Worm (Caenorhabditis elegans) whole organism, young adult: ENCODE data around the gene Y73B6BL.12.
A peak's percentile ranks its signal among the peaks of the same experiment; 100 is the strongest.

Experiments used
- B0261.1 ChIP-seq: sonication (generic microtip); optimal IDR thresholded peaks from 2 replicates; lab custom pipeline; 2016; ENCODE audit warnings: mild to moderate bottlenecking, missing genetic modification characterization, moderate library complexity, missing compliant biosample characterization
- C06A6.2 ChIP-seq: fragments of 200-800 bp; sonication (Bioruptor generic); conservative IDR thresholded peaks from 2 replicates; pipeline ENCODE4 v1.3.6; 2022; ENCODE audit warnings: missing genetic modification characterization, missing compliant biosample characterization
- D2030.7 ChIP-seq: fragments of 200-800 bp; sonication (Bioruptor generic); IDR thresholded peaks from 2 replicates; pipeline ENCODE4 v1.3.6; 2022; ENCODE audit warnings: missing genetic modification reagents, missing genetic modification characterization, missing compliant biosample characterization
- F10E7.11 ChIP-seq: sonication (generic microtip); optimal IDR thresholded peaks from 2 replicates; lab custom pipeline; 2017; ENCODE audit warnings: mild to moderate bottlenecking, missing genetic modification characterization, moderate library complexity, missing compliant biosample characterization
- F23B12.7 ChIP-seq: sonication (generic microtip); optimal IDR thresholded peaks from 2 replicates; lab custom pipeline; 2017; ENCODE audit warnings: missing genetic modification characterization, mild to moderate bottlenecking, missing compliant biosample characterization, antibody characterized with exemption, moderate library complexity; ENCODE audit not compliant: insufficient read depth
- F55B11.4 ChIP-seq: sonication (generic microtip); optimal IDR thresholded peaks from 2 replicates; lab custom pipeline; 2016; ENCODE audit warnings: missing compliant biosample characterization, missing genetic modification characterization, borderline replicate concordance; ENCODE audit not compliant: insufficient read depth
- F57A8.1 ChIP-seq: fragments of 200-800 bp; sonication (Bioruptor generic); optimal IDR thresholded peaks from 2 replicates; lab custom pipeline; 2018; ENCODE audit warnings: mild to moderate bottlenecking, missing genetic modification characterization, moderate library complexity, missing compliant biosample characterization
- F57C9.4 ChIP-seq: sonication (generic microtip); optimal IDR thresholded peaks from 2 replicates; lab custom pipeline; 2017; ENCODE audit warnings: mild to moderate bottlenecking, missing genetic modification characterization, missing compliant biosample characterization
- K11D2.4 ChIP-seq: fragments of 200-800 bp; sonication (Bioruptor generic); IDR thresholded peaks from 2 replicates; pipeline ENCODE4 v1.3.6; 2022; ENCODE audit warnings: missing genetic modification reagents, missing genetic modification characterization, missing compliant biosample characterization
- Y53F4B.3 ChIP-seq: fragments of 200-800 bp; sonication (Bioruptor generic); IDR thresholded peaks from 2 replicates; pipeline ENCODE4 v1.3.6; 2022; ENCODE audit warnings: missing genetic modification reagents, missing genetic modification characterization, missing compliant biosample characterization
- Y79H2A.3 ChIP-seq: fragments of 200-800 bp; sonication (Bioruptor generic); conservative IDR thresholded peaks from 2 replicates; pipeline ENCODE4 v1.3.6; 2022; ENCODE audit warnings: missing genetic modification reagents, missing genetic modification characterization, missing compliant biosample characterization
- ama-1 ChIP-seq, 3 experiments: fragments of 150-350 bp in 1 of 3; sonication (generic microtip) in 2 of 3; optimal IDR thresholded peaks; 2 replicates each; lab custom pipeline; 2014 to 2018; ENCODE audit warnings: missing biosample characterization in 2 of 3, missing genetic modification characterization in 2 of 3, missing genetic modification reagents in 2 of 3
- attf-5 ChIP-seq: fragments of 200-800 bp; sonication (Bioruptor generic); optimal IDR thresholded peaks from 2 replicates; lab custom pipeline; 2018; ENCODE audit warnings: mild to moderate bottlenecking, missing genetic modification characterization, missing compliant biosample characterization
- ccch-3 ChIP-seq: fragments of 200-800 bp; sonication (Bioruptor generic); optimal IDR thresholded peaks from 2 replicates; lab custom pipeline; 2018; ENCODE audit warnings: mild to moderate bottlenecking, missing genetic modification characterization, missing compliant biosample characterization
- cebp-1 ChIP-seq, 2 experiments: fragments of 200-800 bp in 1 of 2; sonication (Bioruptor generic) in 1 of 2; sonication (generic microtip) in 1 of 2; IDR thresholded peaks in 1 of 2; optimal IDR thresholded peaks in 1 of 2; 2 replicates each; pipeline versions ENCODE4 v1.3.6 to Lab custom; 2017 to 2022; ENCODE audit warnings: missing compliant biosample characterization in 2 of 2, missing genetic modification characterization in 2 of 2, mild to moderate bottlenecking in 1 of 2, missing genetic modification reagents in 1 of 2, moderate library complexity in 1 of 2
- cebp-2 ChIP-seq: fragments of 200-800 bp; sonication (Bioruptor generic); IDR thresholded peaks from 2 replicates; pipeline ENCODE4 v1.3.6; 2022; ENCODE audit warnings: missing genetic modification characterization, missing compliant biosample characterization
- ceh-27 ChIP-seq: fragments of 200-800 bp; sonication (Bioruptor generic); optimal IDR thresholded peaks from 2 replicates; lab custom pipeline; 2018; ENCODE audit warnings: mild to moderate bottlenecking, missing genetic modification characterization, moderate library complexity, missing compliant biosample characterization
- ceh-91 ChIP-seq: fragments of 200-800 bp; sonication (Bioruptor generic); IDR thresholded peaks from 2 replicates; pipeline ENCODE4 v1.3.6; 2022; ENCODE audit warnings: missing genetic modification reagents, missing genetic modification characterization, missing compliant biosample characterization
- die-1 ChIP-seq: sonication (generic microtip); optimal IDR thresholded peaks from 2 replicates; lab custom pipeline; 2016; ENCODE audit warnings: missing genotype, mild to moderate bottlenecking, missing genetic modification characterization, missing compliant biosample characterization
- dox-1 ChIP-seq: fragments of 200-800 bp; sonication (Bioruptor generic); IDR thresholded peaks from 2 replicates; pipeline ENCODE4 v1.3.6; 2022; ENCODE audit warnings: missing genetic modification reagents, missing genetic modification characterization, missing compliant biosample characterization
- gei-17 ChIP-seq: fragments of 200-800 bp; sonication (Bioruptor generic); optimal IDR thresholded peaks from 2 replicates; lab custom pipeline; 2018; ENCODE audit warnings: mild to moderate bottlenecking, missing genetic modification characterization, missing compliant biosample characterization
- hmg-1.2 ChIP-seq: fragments of 200-800 bp; sonication (Bioruptor generic); IDR thresholded peaks from 2 replicates; pipeline ENCODE4 v1.3.6; 2022; ENCODE audit warnings: missing genetic modification reagents, missing genetic modification characterization, missing compliant biosample characterization
- hsf-1 ChIP-seq: fragments of 200-800 bp; sonication (Bioruptor generic); IDR thresholded peaks from 2 replicates; pipeline ENCODE4 v1.3.6; 2022; ENCODE audit warnings: missing genetic modification reagents, missing genetic modification characterization, missing compliant biosample characterization
- let-526 ChIP-seq: fragments of 200-800 bp; sonication (Bioruptor generic); IDR thresholded peaks from 2 replicates; pipeline ENCODE4 v1.3.6; 2022; ENCODE audit warnings: missing genetic modification reagents, missing genetic modification characterization, missing compliant biosample characterization
- lin-26 ChIP-seq: fragments of 200-800 bp; sonication (Bioruptor generic); IDR thresholded peaks from 2 replicates; pipeline ENCODE4 v1.3.6; 2022; ENCODE audit warnings: missing genetic modification reagents, missing genetic modification characterization, missing compliant biosample characterization
- lin-40 ChIP-seq: sonication (generic microtip); optimal IDR thresholded peaks from 2 replicates; lab custom pipeline; 2016; ENCODE audit warnings: missing genetic modification characterization, mild to moderate bottlenecking, missing compliant biosample characterization, missing genotype, missing genetic modification reagents
- lin-54 ChIP-seq: fragments of 200-800 bp; sonication (Bioruptor generic); optimal IDR thresholded peaks from 2 replicates; lab custom pipeline; 2018; ENCODE audit warnings: mild to moderate bottlenecking, missing genetic modification characterization, missing compliant biosample characterization
- lir-1 ChIP-seq: fragments of 200-800 bp; sonication (Bioruptor generic); conservative IDR thresholded peaks from 2 replicates; pipeline ENCODE4 v1.3.6; 2022; ENCODE audit warnings: missing genetic modification reagents, missing genetic modification characterization, missing compliant biosample characterization
- lsy-27 ChIP-seq: sonication (generic microtip); optimal IDR thresholded peaks from 2 replicates; lab custom pipeline; 2017; ENCODE audit warnings: missing genetic modification characterization, mild to moderate bottlenecking, missing compliant biosample characterization, antibody characterized with exemption, missing genotype, borderline replicate concordance; ENCODE audit not compliant: insufficient read depth
- madf-10 ChIP-seq: sonication (generic microtip); optimal IDR thresholded peaks from 2 replicates; lab custom pipeline; 2016; ENCODE audit warnings: mild to moderate bottlenecking, missing genetic modification characterization, missing compliant biosample characterization
- madf-8 ChIP-seq: fragments of 200-800 bp; sonication (Bioruptor generic); conservative IDR thresholded peaks from 2 replicates; pipeline ENCODE4 v1.3.6; 2022; ENCODE audit warnings: missing genetic modification reagents, missing genetic modification characterization, missing compliant biosample characterization
- mcd-1 ChIP-seq: fragments of 200-800 bp; sonication (Bioruptor generic); IDR thresholded peaks from 2 replicates; pipeline ENCODE4 v1.3.6; 2022; ENCODE audit warnings: missing genetic modification reagents, missing genetic modification characterization, missing compliant biosample characterization
- mel-28 ChIP-seq: sonication (generic microtip); optimal IDR thresholded peaks from 2 replicates; lab custom pipeline; 2016; ENCODE audit warnings: borderline replicate concordance, mild to moderate bottlenecking, missing genetic modification characterization, missing compliant biosample characterization
- nfya-1 ChIP-seq: sonication (generic microtip); optimal IDR thresholded peaks from 2 replicates; lab custom pipeline; 2017; ENCODE audit warnings: antibody characterized with exemption, missing compliant biosample characterization, missing genetic modification characterization, borderline replicate concordance; ENCODE audit not compliant: insufficient read depth
- nfya-2 ChIP-seq: fragments of 200-800 bp; sonication (Bioruptor generic); IDR thresholded peaks from 2 replicates; pipeline ENCODE4 v1.3.6; 2022; ENCODE audit warnings: missing genetic modification reagents, missing genetic modification characterization, missing compliant biosample characterization
- nhr-80 ChIP-seq: sonication (generic microtip); optimal IDR thresholded peaks from 2 replicates; lab custom pipeline; 2016; ENCODE audit warnings: missing genetic modification characterization, missing compliant biosample characterization
- repo-1 ChIP-seq: sonication (generic microtip); optimal IDR thresholded peaks from 2 replicates; lab custom pipeline; 2017; ENCODE audit warnings: mild to moderate bottlenecking, missing genetic modification characterization, missing compliant biosample characterization
- sdz-38 ChIP-seq: sonication (generic microtip); optimal IDR thresholded peaks from 2 replicates; lab custom pipeline; 2016; ENCODE audit warnings: missing genotype, missing genetic modification characterization, missing compliant biosample characterization
- snpc-1.1 ChIP-seq: sonication (generic microtip); optimal IDR thresholded peaks from 2 replicates; lab custom pipeline; 2017; ENCODE audit warnings: missing genetic modification characterization, mild to moderate bottlenecking, missing compliant biosample characterization, antibody characterized with exemption, moderate library complexity, missing genotype, missing genetic modification reagents; ENCODE audit not compliant: insufficient read depth
- snpc-1.3 ChIP-seq: sonication (generic microtip); optimal IDR thresholded peaks from 2 replicates; lab custom pipeline; 2017; ENCODE audit warnings: missing genetic modification characterization, mild to moderate bottlenecking, missing compliant biosample characterization, antibody characterized with exemption, moderate library complexity, missing genotype, missing genetic modification reagents; ENCODE audit not compliant: insufficient read depth
- snpc-4 ChIP-seq, 5 experiments: fragments of 150-350 bp in 1 of 5; sonication (generic microtip) in 4 of 5; optimal IDR thresholded peaks; 2 replicates each; lab custom pipeline; 2014 to 2018; ENCODE audit warnings: missing genetic modification characterization in 5 of 5, missing biosample characterization in 3 of 5, antibody characterized with exemption in 2 of 5, mild to moderate bottlenecking in 2 of 5, missing compliant biosample characterization in 2 of 5, missing genotype in 2 of 5, moderate library complexity in 2 of 5, missing genetic modification reagents in 1 of 5
- ztf-18 ChIP-seq: sonication (generic microtip); optimal IDR thresholded peaks from 2 replicates; lab custom pipeline; 2016; ENCODE audit warnings: missing genotype, mild to moderate bottlenecking, missing genetic modification characterization, missing compliant biosample characterization
- ztf-22 ChIP-seq: fragments of 200-800 bp; sonication (Bioruptor generic); optimal IDR thresholded peaks from 2 replicates; lab custom pipeline; 2018; ENCODE audit warnings: mild to moderate bottlenecking, missing genetic modification characterization, moderate library complexity, missing compliant biosample characterization
- ztf-28 ChIP-seq: fragments of 200-800 bp; sonication (Bioruptor generic); IDR thresholded peaks from 2 replicates; pipeline ENCODE4 v1.3.6; 2022; ENCODE audit warnings: missing genetic modification reagents, missing genetic modification characterization, missing compliant biosample characterization
- ztf-6 ChIP-seq: fragments of 200-800 bp; sonication (Bioruptor generic); IDR thresholded peaks from 2 replicates; pipeline ENCODE4 v1.3.6; 2022; ENCODE audit warnings: missing genetic modification reagents, missing genetic modification characterization, missing compliant biosample characterization

The Y73B6BL.12 gene

ce11 chrIV:6336748-6337147 is 19.5 kb upstream of the Y73B6BL.12 start (continued):
- no peak for TF ChIP-seq hsf-1 (GFP tag; lab: Robert Waterston, UW)
- TF ChIP-seq madf-8 (GFP tag; lab: Robert Waterston, UW) = no peak
- no peak for TF ChIP-seq F57A8.1
- peak; percentile 70 for TF ChIP-seq F10E7.11 (tag; lab: Kevin White, UChicago)
- peak; percentile 55 for TF ChIP-seq ztf-18 (tag; lab: Kevin White, UChicago)
- no peak for TF ChIP-seq snpc-1.1 (tag; lab: Kevin White, UChicago)
- peak; percentile 70 for TF ChIP-seq lin-54 (GFP tag; lab: Kevin White, UChicago)
- peak; percentile 83 for TF ChIP-seq gei-17 (GFP tag; lab: Kevin White, UChicago)
- TF ChIP-seq ztf-28 (GFP tag; lab: Robert Waterston, UW) = no peak
- TF ChIP-seq D2030.7 (GFP tag; lab: Robert Waterston, UW) = no peak
- TF ChIP-seq let-526 (GFP tag; lab: Robert Waterston, UW) = peak; percentile 83
- no peak for TF ChIP-seq F57C9.4 (tag; lab: Kevin White, UChicago)
- no peak for TF ChIP-seq ama-1 (optimal IDR thresholded peaks at IDR 0.05; lab: Kevin White, UChicago)
- peak in 1 of 2 experiments; percentile 55 for TF ChIP-seq ama-1 (GFP tag; optimal IDR thresholded peaks at IDR 0.05; lab: Kevin White, UChicago)
- peak; percentile 92 for TF ChIP-seq C06A6.2 (GFP tag; lab: Robert Waterston, UW)
- TF ChIP-seq ceh-27 (GFP tag; lab: Kevin White, UChicago) = peak; percentile 84
- TF ChIP-seq Y53F4B.3 = no peak
- TF ChIP-seq mcd-1 (GFP tag; lab: Robert Waterston, UW) = peak; percentile 83
- TF ChIP-seq ztf-6 = no peak
- no peak for TF ChIP-seq lsy-27 (tag; lab: Kevin White, UChicago)
- no peak for TF ChIP-seq snpc-4 (GFP tag; optimal IDR thresholded peaks at IDR 0.05; lab: Kevin White, UChicago)
- TF ChIP-seq snpc-4 (tag; optimal IDR thresholded peaks at IDR 0.05; lab: Kevin White, UChicago) = peak; percentile 25 to 73 (median 66)
- no peak for TF ChIP-seq ccch-3 (GFP tag; lab: Kevin White, UChicago)
- no peak for TF ChIP-seq F55B11.4 (tag; lab: Kevin White, UChicago)
- peak; percentile 95 for TF ChIP-seq hmg-1.2 (GFP tag; lab: Robert Waterston, UW)
- TF ChIP-seq Y79H2A.3 (GFP tag; lab: Robert Waterston, UW) = no peak
- TF ChIP-seq cebp-1 (GFP tag; IDR thresholded peaks at IDR 0.05; lab: Robert Waterston, UW) = peak; percentile 61; the same call in 1 of the 2 replicates
- TF ChIP-seq cebp-1 (tag; optimal IDR thresholded peaks at IDR 0.05; lab: Kevin White, UChicago) = peak; percentile 96
- TF ChIP-seq lin-40 (tag; lab: Kevin White, UChicago) = peak; percentile 96
- TF ChIP-seq nhr-80 (tag; lab: Kevin White, UChicago) = peak; percentile 95
- no peak for TF ChIP-seq sdz-38
- TF ChIP-seq nfya-2 = no peak
- TF ChIP-seq dox-1 (GFP tag; lab: Robert Waterston, UW) = peak; percentile 85
- TF ChIP-seq ztf-22 (GFP tag; lab: Kevin White, UChicago) = peak; percentile 89
- TF ChIP-seq mel-28 (tag; lab: Kevin White, UChicago) = peak; percentile 63
- TF ChIP-seq F23B12.7 = no peak
- TF ChIP-seq K11D2.4 (GFP tag; lab: Robert Waterston, UW) = peak; percentile 92
- TF ChIP-seq repo-1 = peak; percentile 84
- no peak for TF ChIP-seq nfya-1 (tag; lab: Kevin White, UChicago)
- TF ChIP-seq B0261.1 (tag; lab: Kevin White, UChicago) = peak; percentile 2
- TF ChIP-seq ceh-91 (GFP tag; lab: Robert Waterston, UW) = no peak
- peak; percentile 86 for TF ChIP-seq lir-1 (GFP tag; lab: Robert Waterston, UW)
- TF ChIP-seq die-1 (tag; lab: Kevin White, UChicago) = peak; percentile 34
- TF ChIP-seq attf-5 (GFP tag; lab: Kevin White, UChicago) = peak; percentile 98
- TF ChIP-seq lin-26 (GFP tag; lab: Robert Waterston, UW) = peak; percentile 71; the same call in 1 of the 2 replicates
- peak; percentile 83 for TF ChIP-seq madf-10
- TF ChIP-seq snpc-1.3 = no peak
- peak; percentile 32; the same call in 1 of the 2 replicates for TF ChIP-seq cebp-2
